ENCODE assay signal across 3 worm cellular contexts in the genomic region with DNA sequence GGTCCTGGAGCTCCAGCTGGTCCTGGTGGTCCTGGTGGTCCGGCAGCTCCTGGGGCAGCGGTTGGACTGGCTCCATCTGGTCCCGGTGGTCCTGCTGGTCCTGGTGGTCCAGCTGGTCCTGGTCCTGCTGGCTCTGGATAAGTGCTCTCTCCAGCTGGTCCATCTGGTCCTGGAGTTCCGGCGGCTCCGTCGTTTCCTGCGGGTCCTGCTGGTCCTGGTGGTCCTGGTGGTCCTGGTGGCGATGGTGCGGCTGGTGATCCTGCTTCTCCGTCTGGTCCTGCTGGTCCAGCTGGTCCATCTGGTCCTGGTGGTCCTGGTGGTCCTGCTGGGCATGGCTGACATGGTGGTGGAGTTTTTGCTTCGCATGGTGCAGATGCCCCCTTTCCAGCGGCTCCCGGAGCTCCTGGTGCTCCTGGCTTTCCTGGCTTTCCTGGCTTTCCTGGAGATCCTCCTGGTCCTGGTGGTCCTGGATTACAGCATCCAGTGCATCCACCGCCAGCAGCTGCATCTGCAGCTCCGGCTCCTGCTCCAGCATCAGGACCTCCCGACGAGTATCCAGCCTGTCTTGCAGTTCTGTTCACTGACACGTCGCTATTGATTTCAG.
TF ChIP-seq lines count a peak whose summit lies in the region.

No protein-coding gene starts in this region.

TF ChIP-seq in whole organism, L4 larva, 104 proteins besides CTCF, POLR2A, EP300 and RAD21:
- TF ChIP-seq daf-19 (GFP tag; conservative IDR thresholded peaks at IDR 0.05; lab: Robert Waterston, UW) (no peak), nhr-237 (tag; optimal IDR thresholded peaks at IDR 0.05; lab: Kevin White, UChicago) (no peak), hlh-30 (tag; optimal IDR thresholded peaks at IDR 0.05; lab: Kevin White, UChicago; ENCODE audit: insufficient read depth) (no peak), set-16 (GFP tag; IDR thresholded peaks at IDR 0.05; lab: Robert Waterston, UW) (peak; percentile 98), egl-43 (GFP tag; IDR thresholded peaks at IDR 0.05; lab: Robert Waterston, UW) (peak; percentile 65; the same call in 1 of the 2 replicates), nhr-25 (tag; optimal IDR thresholded peaks at IDR 0.05; lab: Kevin White, UChicago; ENCODE audit: borderline replicate concordance, insufficient read depth) (no peak), lin-39 (tag; optimal IDR thresholded peaks at IDR 0.05; lab: Kevin White, UChicago) (no peak)

TF ChIP-seq in whole organism, late embryonic, 69 proteins besides CTCF, POLR2A, EP300 and RAD21:
- no peak for TF ChIP-seq elt-4 (tag; optimal IDR thresholded peaks at IDR 0.05; lab: Kevin White, UChicago)
- TF ChIP-seq hlh-6 (tag; optimal IDR thresholded peaks at IDR 0.05; lab: Kevin White, UChicago) = peak; percentile 36
- no peak for TF ChIP-seq ref-2 (tag; optimal IDR thresholded peaks at IDR 0.05; lab: Kevin White, UChicago)

TF ChIP-seq in whole organism, young adult, 124 proteins besides CTCF, POLR2A, EP300 and RAD21:
- TF ChIP-seq ztf-28 (GFP tag; IDR thresholded peaks at IDR 0.05; lab: Robert Waterston, UW) (no peak), nhr-120 (GFP tag; IDR thresholded peaks at IDR 0.05; lab: Robert Waterston, UW) (0 out of 2 replicates have a peak, but pooled peaks have one; percentile 4), madf-6 (GFP tag; IDR thresholded peaks at IDR 0.05; lab: Robert Waterston, UW) (no peak), ceh-58 (GFP tag; IDR thresholded peaks at IDR 0.05; lab: Robert Waterston, UW) (no peak), Y67H2A.10 (GFP tag; conservative IDR thresholded peaks at IDR 0.05; lab: Robert Waterston, UW) (no peak), zfh-2 (GFP tag; conservative IDR thresholded peaks at IDR 0.05; lab: Robert Waterston, UW) (peak; percentile 92), ztf-6 (GFP tag; IDR thresholded peaks at IDR 0.05; lab: Robert Waterston, UW) (no peak), B0336.3 (GFP tag; IDR thresholded peaks at IDR 0.05; lab: Robert Waterston, UW) (no peak), sptf-2 (GFP tag; optimal IDR thresholded peaks at IDR 0.05; lab: Kevin White, UChicago) (no peak), athp-1 (tag; optimal IDR thresholded peaks at IDR 0.05; lab: Kevin White, UChicago) (no peak), madf-10 (tag; optimal IDR thresholded peaks at IDR 0.05; lab: Kevin White, UChicago) (no peak), T07F8.4 (tag; optimal IDR thresholded peaks at IDR 0.05; lab: Kevin White, UChicago) (no peak), mel-28 (tag; optimal IDR thresholded peaks at IDR 0.05; lab: Kevin White, UChicago; ENCODE audit: borderline replicate concordance) (no peak), ztf-18 (tag; optimal IDR thresholded peaks at IDR 0.05; lab: Kevin White, UChicago) (no peak), lin-26 (GFP tag; IDR thresholded peaks at IDR 0.05; lab: Robert Waterston, UW) (no peak), egl-44 (GFP tag; IDR thresholded peaks at IDR 0.05; lab: Robert Waterston, UW) (no peak), egrh-3 (GFP tag; IDR thresholded peaks at IDR 0.05; lab: Robert Waterston, UW) (peak; percentile 97), dpl-1 (GFP tag; optimal IDR thresholded peaks at IDR 0.05; lab: Kevin White, UChicago) (no peak)
